Worm (Caenorhabditis elegans): Measurements from ENCODE around the gene eor-1.

eor-1 gene

DNA sequence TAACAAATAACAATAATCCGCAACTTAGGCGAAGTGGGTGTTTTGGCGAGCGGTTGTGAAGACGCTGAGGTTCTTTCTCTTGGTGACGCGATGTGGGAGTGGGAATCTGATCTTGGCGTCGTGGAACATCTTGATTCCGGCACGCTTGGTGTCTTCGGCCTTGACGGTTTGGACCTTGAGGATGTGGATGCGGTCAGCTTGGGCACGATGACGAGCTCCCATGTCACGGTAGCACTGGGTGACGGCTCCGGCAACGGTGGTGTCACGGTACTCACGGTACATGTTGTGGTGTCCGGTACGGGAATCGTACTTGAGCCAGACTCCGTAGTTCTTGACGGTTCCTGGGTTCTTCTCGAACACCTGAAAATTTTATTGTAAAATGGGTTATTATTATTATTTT is 49.8 kb downstream of the eor-1 start:
- TF ChIP-seq cog-1 (tag; optimal IDR thresholded peaks at IDR 0.05) (no peak), ztf-23 (GFP tag; IDR thresholded peaks at IDR 0.05) (0 out of 2 replicates have a peak, but pooled peaks have one; percentile 30), flt-1 (GFP tag; IDR thresholded peaks at IDR 0.05) (peak; percentile 56; the same call in 1 of the 2 replicates)

DNA sequence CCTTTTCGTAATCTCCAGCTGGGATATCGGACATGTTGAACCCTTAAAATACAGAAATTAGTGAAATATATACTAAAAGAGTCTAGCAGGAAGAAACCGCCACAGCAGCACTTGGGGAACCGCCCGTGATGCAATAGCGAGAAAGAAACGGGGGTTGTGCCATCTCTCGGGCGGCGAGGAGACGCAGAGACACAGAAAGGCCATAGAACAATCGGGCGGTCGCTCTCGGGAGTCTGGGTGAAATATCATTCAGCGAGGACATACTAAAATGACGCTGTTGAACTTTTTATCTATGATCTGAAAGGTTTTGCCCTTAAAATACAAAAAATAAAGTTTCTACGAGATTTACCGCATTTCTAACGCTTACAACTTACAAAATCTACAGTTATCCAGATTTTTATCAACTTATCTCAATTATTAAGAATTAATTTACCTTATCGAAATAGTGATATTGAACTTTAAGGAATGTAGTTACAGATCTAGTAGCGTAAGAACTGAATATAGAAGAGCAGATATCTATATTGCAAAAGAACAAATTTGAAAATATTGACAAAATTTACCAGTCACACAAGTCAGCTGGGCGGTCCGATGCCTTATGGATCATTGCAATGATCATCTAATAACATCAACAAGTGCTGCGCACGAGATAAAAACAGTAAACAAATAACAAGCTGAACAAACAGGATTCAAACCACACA is 50.4 kb downstream of the eor-1 start, which contains the start of gene cyc-2.1:
Gene cyc-2.1 (minus strand): TSS at position 605 of the 698 bp plus-strand sequence.
- no peak for TF ChIP-seq ref-1 (GFP tag; conservative IDR thresholded peaks at IDR 0.05)
- TF ChIP-seq cog-1 (tag; optimal IDR thresholded peaks at IDR 0.05) = no peak
- TF ChIP-seq flt-1 (GFP tag; IDR thresholded peaks at IDR 0.05) = 0 out of 2 replicates have a peak, but pooled peaks have one; percentile 58
- no peak for TF ChIP-seq ztf-29 (GFP tag; IDR thresholded peaks at IDR 0.05)
- TF ChIP-seq tab-1 (GFP tag; IDR thresholded peaks at IDR 0.05) = no peak
- TF ChIP-seq med-1 (GFP tag; optimal IDR thresholded peaks at IDR 0.05; ENCODE audit: insufficient read depth) = no peak
- no peak for TF ChIP-seq klf-2 (GFP tag; conservative IDR thresholded peaks at IDR 0.05)
- TF ChIP-seq T22C8.4 (GFP tag; IDR thresholded peaks at IDR 0.05) = no peak
- TF ChIP-seq ztf-23 (GFP tag; IDR thresholded peaks at IDR 0.05) = 0 out of 2 replicates have a peak, but pooled peaks have one; percentile 46

DNA sequence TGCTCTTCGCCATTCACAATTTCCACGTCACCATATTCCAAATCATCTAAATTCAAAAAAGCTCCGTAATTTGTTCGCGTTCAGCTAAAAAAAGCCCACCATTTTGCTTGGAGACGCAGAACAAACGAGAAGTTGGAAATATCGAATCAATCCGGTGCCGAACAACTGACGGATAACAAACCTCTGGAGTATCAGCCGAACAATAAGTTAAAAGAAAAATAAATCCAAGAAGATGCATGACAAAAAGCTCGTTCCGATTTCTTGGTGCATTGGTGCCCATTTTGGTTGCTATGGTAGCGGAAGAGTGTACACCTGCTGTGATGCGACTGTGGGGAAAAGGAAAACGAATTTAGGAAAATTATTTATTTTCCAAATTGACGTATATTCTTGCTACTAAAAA is 51.4 kb downstream of the eor-1 start, which contains the start of gene tctn-1:
Gene tctn-1 (minus strand): TSS at position 280 of the 400 bp plus-strand sequence.
- no peak for TF ChIP-seq T22C8.4 (GFP tag; IDR thresholded peaks at IDR 0.05)
- TF ChIP-seq flt-1 (GFP tag; IDR thresholded peaks at IDR 0.05) = no peak
- no peak for TF ChIP-seq klf-2 (GFP tag; conservative IDR thresholded peaks at IDR 0.05)
- TF ChIP-seq cog-1 (tag; optimal IDR thresholded peaks at IDR 0.05) = no peak
- no peak for TF ChIP-seq ztf-29 (GFP tag; IDR thresholded peaks at IDR 0.05)
- no peak for TF ChIP-seq ztf-23 (GFP tag; IDR thresholded peaks at IDR 0.05)
- TF ChIP-seq ref-1 (GFP tag; conservative IDR thresholded peaks at IDR 0.05) = no peak
- TF ChIP-seq tab-1 (GFP tag; IDR thresholded peaks at IDR 0.05) = no peak
- TF ChIP-seq med-1 (GFP tag; optimal IDR thresholded peaks at IDR 0.05; ENCODE audit: insufficient read depth) = no peak

DNA sequence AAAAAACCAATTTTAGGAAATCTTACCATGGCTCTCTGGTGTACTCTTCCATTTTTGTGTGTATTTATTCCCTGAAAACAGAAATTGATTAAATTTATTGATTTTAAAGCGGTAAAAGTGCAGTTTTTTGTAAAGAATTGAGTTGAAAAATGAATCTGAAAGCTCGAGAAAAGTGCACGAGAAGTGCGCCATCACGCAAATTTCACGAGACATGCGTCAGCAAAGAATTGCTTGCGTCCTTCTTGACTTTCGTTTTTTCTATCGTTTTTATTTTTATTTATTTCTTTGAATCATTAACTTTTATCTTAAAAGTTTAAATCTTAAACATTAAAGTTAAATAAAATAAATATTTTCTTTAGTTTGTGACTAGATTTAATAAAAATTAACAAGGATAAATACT is 53.6 kb downstream of the eor-1 start, which contains the start of gene timm-17B.1:
Gene timm-17B.1 (minus strand): TSS at position 71 of the 400 bp plus-strand sequence.
- TF ChIP-seq med-1 (GFP tag; optimal IDR thresholded peaks at IDR 0.05; ENCODE audit: insufficient read depth) (no peak), cog-1 (tag; optimal IDR thresholded peaks at IDR 0.05) (no peak), ztf-29 (GFP tag; IDR thresholded peaks at IDR 0.05) (no peak), tab-1 (GFP tag; IDR thresholded peaks at IDR 0.05) (no peak), ref-1 (GFP tag; conservative IDR thresholded peaks at IDR 0.05) (no peak), ztf-23 (GFP tag; IDR thresholded peaks at IDR 0.05) (no peak), flt-1 (GFP tag; IDR thresholded peaks at IDR 0.05) (no peak), klf-2 (GFP tag; conservative IDR thresholded peaks at IDR 0.05) (no peak), T22C8.4 (GFP tag; IDR thresholded peaks at IDR 0.05) (no peak)

DNA sequence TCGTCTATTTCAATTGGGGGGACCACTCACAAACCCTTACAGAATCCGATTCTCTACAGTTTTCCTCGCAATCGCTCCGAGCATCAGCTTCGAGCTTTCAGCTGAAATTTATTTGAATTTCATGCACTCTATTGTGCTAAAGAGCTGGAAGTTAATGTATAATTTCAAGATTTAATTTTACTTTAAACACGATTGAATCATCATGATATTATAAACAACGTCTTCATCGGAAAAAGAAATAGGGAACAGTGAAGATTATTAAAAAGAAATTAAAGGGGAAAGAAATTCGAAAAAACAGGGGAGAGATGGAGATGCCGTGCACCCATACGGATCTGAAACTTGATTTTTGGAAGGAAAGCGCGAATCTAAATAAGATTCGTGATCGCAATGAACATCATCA is 54.8 kb downstream of the eor-1 start, which contains the start of gene hoe-1:
Gene hoe-1 (minus strand): TSS at position 101 of the 400 bp plus-strand sequence.
- TF ChIP-seq klf-2 (GFP tag; conservative IDR thresholded peaks at IDR 0.05) = no peak

All from whole organism, midembryonic.